Fruit fly (Drosophila melanogaster): ENCODE measurements around the gene ppk10.
A peak's percentile ranks its signal among the peaks of the same experiment; 100 is the strongest.

The ppk10 gene

DNA sequence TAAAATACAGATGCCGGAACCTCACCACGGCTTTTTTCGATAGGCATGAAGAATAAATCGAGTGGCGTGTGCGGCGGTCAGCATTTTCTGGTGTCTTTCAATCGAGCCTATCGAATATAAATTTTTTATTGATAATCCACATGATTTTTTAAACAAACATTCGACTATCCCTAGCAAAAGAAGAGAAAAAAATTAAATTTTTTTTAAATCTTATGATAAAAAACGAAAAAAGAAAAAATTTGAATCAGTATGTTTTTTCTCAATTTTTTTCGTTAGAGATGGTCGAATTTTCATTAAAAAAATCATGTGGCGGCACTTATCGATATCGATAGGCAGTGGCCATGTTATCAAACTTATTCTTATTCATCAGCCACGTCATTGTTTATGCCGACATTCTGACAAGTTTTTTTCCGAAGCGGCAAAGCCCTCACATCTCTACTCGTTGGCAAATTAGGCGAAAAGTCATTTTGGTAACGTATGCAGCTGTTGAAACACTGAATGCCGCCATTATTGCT lies 25.6 kb downstream of the ppk10 start, which contains the start of the genes SmB and KdelR (continued):
- TF ChIP-seq CG1233 (GFP tag; optimal IDR thresholded peaks at IDR 0.05) (no peak), CG4282 (GFP tag; optimal IDR thresholded peaks at IDR 0.05) (no peak), CG13287 (GFP tag; IDR thresholded peaks at IDR 0.05; ENCODE audit: partially characterized antibody) (peak; percentile 92), gem (tag; optimal IDR thresholded peaks at IDR 0.05) (no peak), tio (GFP tag; optimal IDR thresholded peaks at IDR 0.05) (no peak), gro (GFP tag; optimal IDR thresholded peaks at IDR 0.05) (no peak), nau (GFP tag; optimal IDR thresholded peaks at IDR 0.05) (no peak), CG34376 (GFP tag; optimal IDR thresholded peaks at IDR 0.05) (no peak), NFAT (GFP tag; IDR thresholded peaks at IDR 0.05) (no peak), klu (GFP tag; IDR thresholded peaks at IDR 0.05) (no peak), lab (GFP tag; optimal IDR thresholded peaks at IDR 0.05) (no peak), MBD-R2 (GFP tag; IDR thresholded peaks at IDR 0.05) (peak; percentile 55), CG2712 (tag; optimal IDR thresholded peaks at IDR 0.05) (peak; percentile 61), CG5180 (GFP tag; optimal IDR thresholded peaks at IDR 0.05) (no peak), Hey (tag; optimal IDR thresholded peaks at IDR 0.05) (no peak), gcm (GFP tag; optimal IDR thresholded peaks at IDR 0.05) (peak; percentile 40), CG9215 (GFP tag; IDR thresholded peaks at IDR 0.05) (no peak), ro (GFP tag; IDR thresholded peaks at IDR 0.05) (no peak), CG11723 (GFP tag; optimal IDR thresholded peaks at IDR 0.05) (no peak), HmgZ (tag; optimal IDR thresholded peaks at IDR 0.05) (no peak), CG6272 (GFP tag; IDR thresholded peaks at IDR 0.05) (0 out of 2 replicates have a peak, but pooled peaks have one; percentile 30), grn (GFP tag; optimal IDR thresholded peaks at IDR 0.05) (no peak), CG42726 (GFP tag; IDR thresholded peaks at IDR 0.05; ENCODE audit: partially characterized antibody) (no peak), sim (GFP tag; IDR thresholded peaks at IDR 0.05) (no peak), pb (GFP tag; optimal IDR thresholded peaks at IDR 0.05) (no peak), CG30403 (GFP tag; optimal IDR thresholded peaks at IDR 0.05) (peak; percentile 44), HHEX (GFP tag; optimal IDR thresholded peaks at IDR 0.05) (no peak), kay (GFP tag; optimal IDR thresholded peaks at IDR 0.05) (peak; percentile 90), rib (GFP tag; IDR thresholded peaks at IDR 0.05) (no peak), cato (GFP tag; optimal IDR thresholded peaks at IDR 0.05; ENCODE audit: borderline replicate concordance) (no peak), hth (optimal IDR thresholded peaks at IDR 0.05) (no peak), ap (GFP tag; IDR thresholded peaks at IDR 0.05) (no peak), CTCF (GFP tag; optimal IDR thresholded peaks at IDR 0.05) (no peak), sob (GFP tag; IDR thresholded peaks at IDR 0.05) (no peak), H2.0 (GFP tag; IDR thresholded peaks at IDR 0.05) (no peak), CG18011 (GFP tag; optimal IDR thresholded peaks at IDR 0.05) (no peak), CG5953 (GFP tag; IDR thresholded peaks at IDR 0.05) (no peak), bcd (GFP tag; optimal IDR thresholded peaks at IDR 0.05) (no peak), lola (GFP tag; optimal IDR thresholded peaks at IDR 0.05) (peak in 1 of 3 experiments; percentile 19), CG10654 (GFP tag; optimal IDR thresholded peaks at IDR 0.05) (no peak), GATAe (GFP tag; conservative IDR thresholded peaks at IDR 0.05) (no peak), abd-A (tag; optimal IDR thresholded peaks at IDR 0.05) (no peak), repo (GFP tag; optimal IDR thresholded peaks at IDR 0.05) (no peak), Hr39 (optimal IDR thresholded peaks at IDR 0.05) (no peak), PHDP (tag; optimal IDR thresholded peaks at IDR 0.05) (peak; percentile 22), org-1 (GFP tag; optimal IDR thresholded peaks at IDR 0.05) (no peak), CG9797 (GFP tag; optimal IDR thresholded peaks at IDR 0.05) (peak; percentile 56), gcm2 (GFP tag; optimal IDR thresholded peaks at IDR 0.05) (no peak), trh (GFP tag; optimal IDR thresholded peaks at IDR 0.05) (no peak), onecut (GFP tag; IDR thresholded peaks at IDR 0.05) (no peak), CG6175 (GFP tag; IDR thresholded peaks at IDR 0.05) (no peak), CG1647 (GFP tag; optimal IDR thresholded peaks at IDR 0.05) (no peak), gsb (GFP tag; IDR thresholded peaks at IDR 0.05) (no peak)

Data from whole organism, embryonic.